Fruit fly (Drosophila melanogaster): ENCODE data around the gene Sras.

The Sras gene

dm6 chr3L:5561341-5561740, 2.2 kb upstream of the Sras start, which contains the start of gene sinu (continued):
- no peak for TF ChIP-seq CG12744 (GFP tag; optimal IDR thresholded peaks at IDR 0.05)
- TF ChIP-seq trem (tag; optimal IDR thresholded peaks at IDR 0.05), result peak; percentile 23
- TF ChIP-seq CG7963 (GFP tag; IDR thresholded peaks at IDR 0.05; ENCODE audit: partially characterized antibody), result no peak
- TF ChIP-seq crc (GFP tag; optimal IDR thresholded peaks at IDR 0.05), result no peak
- TF ChIP-seq CG2712 (tag; optimal IDR thresholded peaks at IDR 0.05), result peak; percentile 28
- peak; percentile 40 for TF ChIP-seq pzg (GFP tag; optimal IDR thresholded peaks at IDR 0.05)
- no peak for TF ChIP-seq CG4820 (GFP tag; optimal IDR thresholded peaks at IDR 0.05)
- no peak for TF ChIP-seq scrt (GFP tag; optimal IDR thresholded peaks at IDR 0.05)
- TF ChIP-seq slbo (GFP tag; IDR thresholded peaks at IDR 0.05), result no peak
- peak; percentile 50 for TF ChIP-seq sd (tag; optimal IDR thresholded peaks at IDR 0.05)
- TF ChIP-seq CG6765 (GFP tag; optimal IDR thresholded peaks at IDR 0.05), result no peak
- peak; percentile 61 for TF ChIP-seq MBD-R2 (GFP tag; IDR thresholded peaks at IDR 0.05)
- TF ChIP-seq YL-1 (GFP tag; optimal IDR thresholded peaks at IDR 0.05), result peak; percentile 70
- TF ChIP-seq crp (GFP tag; optimal IDR thresholded peaks at IDR 0.05), result peak in 1 of 2 experiments; percentile 70
- peak; percentile 67 for TF ChIP-seq gfzf (GFP tag; optimal IDR thresholded peaks at IDR 0.05)
- TF ChIP-seq CG11695 (GFP tag; IDR thresholded peaks at IDR 0.05), result no peak
- peak; percentile 11 for TF ChIP-seq BEAF-32 (GFP tag; optimal IDR thresholded peaks at IDR 0.05)
- peak; percentile 84 for TF ChIP-seq MESR4 (GFP tag; optimal IDR thresholded peaks at IDR 0.05)
- 0 out of 4 replicates have a peak, but pooled peaks have one; percentile 28 for TF ChIP-seq Dll (GFP tag; IDR thresholded peaks at IDR 0.05; ENCODE audit: partially characterized antibody)
- no peak for TF ChIP-seq Taf1 (GFP tag; IDR thresholded peaks at IDR 0.05)
- 0 out of 2 replicates have a peak, but pooled peaks have one; percentile 22 for TF ChIP-seq CG13287 (GFP tag; IDR thresholded peaks at IDR 0.05; ENCODE audit: partially characterized antibody)
- peak; percentile 55 for TF ChIP-seq nerfin-1 (tag; optimal IDR thresholded peaks at IDR 0.05)
- TF ChIP-seq bigmax (GFP tag; optimal IDR thresholded peaks at IDR 0.05), result no peak
- TF ChIP-seq CG9797 (GFP tag; optimal IDR thresholded peaks at IDR 0.05), result peak; percentile 66
- TF ChIP-seq fu2 (GFP tag; optimal IDR thresholded peaks at IDR 0.05), result no peak

- TF ChIP-seq chm (GFP tag; IDR thresholded peaks at IDR 0.05) (0 out of 2 replicates have a peak, but pooled peaks have one; percentile 8), CG3163 (GFP tag; optimal IDR thresholded peaks at IDR 0.05) (no peak)
These were observed 990 bp upstream of the Sras start for dm6 chr3L:5562584-5562983.

dm6 chr3L:5565051-5565688, 1.6 kb downstream of the Sras start, which contains the start of gene bc10:
TSS of gene bc10 (plus strand) at chr3L:5565231.
- TF ChIP-seq oc (tag; optimal IDR thresholded peaks at IDR 0.05) (no peak), CG17829 (tag; optimal IDR thresholded peaks at IDR 0.05) (peak; percentile 29), Chrac-16 (GFP tag; optimal IDR thresholded peaks at IDR 0.05) (no peak), gcm2 (GFP tag; optimal IDR thresholded peaks at IDR 0.05) (no peak), corto (GFP tag; optimal IDR thresholded peaks at IDR 0.05) (no peak), CG4730 (GFP tag; IDR thresholded peaks at IDR 0.05) (no peak), CG12104 (GFP tag; optimal IDR thresholded peaks at IDR 0.05) (no peak), gfzf (GFP tag; optimal IDR thresholded peaks at IDR 0.05) (peak; percentile 52), nerfin-1 (tag; optimal IDR thresholded peaks at IDR 0.05) (no peak), ERR (GFP tag; optimal IDR thresholded peaks at IDR 0.05) (no peak), CG9727 (GFP tag; optimal IDR thresholded peaks at IDR 0.05) (no peak), CG14050 (GFP tag; IDR thresholded peaks at IDR 0.05) (no peak), Dll (GFP tag; IDR thresholded peaks at IDR 0.05; ENCODE audit: partially characterized antibody) (peak; percentile 85), Scr (GFP tag; IDR thresholded peaks at IDR 0.05; ENCODE audit: partially characterized antibody) (peak; percentile 86), crol (GFP tag; IDR thresholded peaks at IDR 0.05) (no peak), kah (GFP tag; optimal IDR thresholded peaks at IDR 0.05) (no peak), yki (optimal IDR thresholded peaks at IDR 0.05) (no peak), Fer1 (GFP tag; optimal IDR thresholded peaks at IDR 0.05) (peak; percentile 12), CG10462 (GFP tag; optimal IDR thresholded peaks at IDR 0.05) (no peak), slbo (GFP tag; IDR thresholded peaks at IDR 0.05) (no peak), kay (GFP tag; optimal IDR thresholded peaks at IDR 0.05) (no peak), nau (GFP tag; optimal IDR thresholded peaks at IDR 0.05) (no peak), ro (GFP tag; IDR thresholded peaks at IDR 0.05) (no peak), ftz-f1 (GFP tag; optimal IDR thresholded peaks at IDR 0.05) (no peak), CG12659 (GFP tag; optimal IDR thresholded peaks at IDR 0.05) (peak; percentile 64)
